Worm (Caenorhabditis elegans) whole organism, early embryonic: ENCODE data around the gene grl-19.

Source experiments
- B0310.2 ChIP-seq: sonication (generic microtip); optimal IDR thresholded peaks from 2 replicates; lab custom pipeline; 2016; ENCODE audit warnings: mild to moderate bottlenecking, missing genetic modification characterization, missing compliant biosample characterization
- F13C5.2 ChIP-seq: sonication (generic microtip); optimal IDR thresholded peaks from 2 replicates; lab custom pipeline; 2017; ENCODE audit warnings: mild to moderate bottlenecking, missing genetic modification characterization, inconsistent platforms, missing compliant biosample characterization
- aly-1 ChIP-seq: sonication (generic microtip); optimal IDR thresholded peaks from 2 replicates; lab custom pipeline; 2016; ENCODE audit warnings: missing genetic modification characterization, missing compliant biosample characterization
- ama-1 ChIP-seq: fragments of 150-350 bp; optimal IDR thresholded peaks from 2 replicates; lab custom pipeline; 2014
- ceh-13 ChIP-seq: fragments of 200-800 bp; sonication (Bioruptor generic); optimal IDR thresholded peaks from 2 replicates; lab custom pipeline; 2018; ENCODE audit warnings: mild to moderate bottlenecking, missing genetic modification characterization, missing compliant biosample characterization
- ceh-36 ChIP-seq: sonication (generic microtip); optimal IDR thresholded peaks from 2 replicates; lab custom pipeline; 2016; ENCODE audit warnings: missing genetic modification characterization, inconsistent platforms, missing compliant biosample characterization
- ets-7 ChIP-seq: sonication (generic microtip); optimal IDR thresholded peaks from 2 replicates; lab custom pipeline; 2016; ENCODE audit warnings: missing genotype, missing genetic modification characterization, missing compliant biosample characterization
- flt-1 ChIP-seq: fragments of 200-800 bp; sonication (Bioruptor generic); IDR thresholded peaks from 2 replicates; pipeline ENCODE4 v1.3.6; 2022; ENCODE audit warnings: missing genetic modification characterization, missing compliant biosample characterization
- hmbx-1 ChIP-seq: sonication (generic microtip); optimal IDR thresholded peaks from 2 replicates; lab custom pipeline; 2016; ENCODE audit warnings: mild to moderate bottlenecking, missing genetic modification characterization, missing compliant biosample characterization
- hmg-4 ChIP-seq: fragments of 200-800 bp; sonication (Bioruptor generic); optimal IDR thresholded peaks from 2 replicates; lab custom pipeline; 2018; ENCODE audit warnings: mild to moderate bottlenecking, missing genetic modification characterization, missing compliant biosample characterization
- hnd-1 ChIP-seq: sonication (generic microtip); optimal IDR thresholded peaks from 2 replicates; lab custom pipeline; 2016; ENCODE audit warnings: missing genetic modification characterization, missing compliant biosample characterization
- pes-1 ChIP-seq: fragments of 200-800 bp; sonication (Bioruptor generic); IDR thresholded peaks from 2 replicates; pipeline ENCODE4 v1.3.6; 2022; ENCODE audit warnings: missing genetic modification reagents, missing genetic modification characterization, missing compliant biosample characterization
- scrt-1 ChIP-seq: fragments of 200-800 bp; sonication (Bioruptor generic); IDR thresholded peaks from 2 replicates; pipeline ENCODE4 v1.3.6; 2022; ENCODE audit warnings: missing genetic modification characterization, missing compliant biosample characterization
- sea-1 ChIP-seq: fragments of 200-800 bp; sonication (Bioruptor generic); conservative IDR thresholded peaks from 2 replicates; pipeline ENCODE4 v1.3.6; 2022; ENCODE audit warnings: missing genetic modification characterization, missing compliant biosample characterization
- tbx-11 ChIP-seq: fragments of 200-800 bp; sonication (Bioruptor generic); IDR thresholded peaks from 2 replicates; pipeline ENCODE4 v1.3.6; 2022; ENCODE audit warnings: missing genetic modification characterization, missing compliant biosample characterization
- tbx-37 ChIP-seq: fragments of 200-800 bp; sonication (Bioruptor generic); conservative IDR thresholded peaks from 2 replicates; pipeline ENCODE4 v1.3.6; 2022; ENCODE audit warnings: missing genetic modification reagents, missing genetic modification characterization, missing compliant biosample characterization
- tra-4 ChIP-seq: sonication (generic microtip); optimal IDR thresholded peaks from 2 replicates; lab custom pipeline; 2017; ENCODE audit warnings: missing genetic modification characterization, missing compliant biosample characterization

grl-19 gene

ce11 chrIV:259142-259541 lies 6.8 kb upstream of the grl-19 start, which contains the start of gene dpy-9:
TSS of gene dpy-9 (minus strand) at chrIV:259204.
- no peak for TF ChIP-seq pes-1
- no peak for TF ChIP-seq sea-1 (GFP tag; lab: Robert Waterston, UW)
- no peak for TF ChIP-seq tbx-37
- TF ChIP-seq hmg-4: no peak
- no peak for TF ChIP-seq B0310.2 (tag; lab: Kevin White, UChicago)
- no peak for TF ChIP-seq ama-1 (lab: Kevin White, UChicago)
- TF ChIP-seq flt-1 (GFP tag; lab: Robert Waterston, UW): no peak
- TF ChIP-seq hnd-1 (tag; lab: Kevin White, UChicago): no peak

- TF ChIP-seq hmbx-1 (no peak), pes-1 (no peak), ama-1 (lab: Kevin White, UChicago) (no peak), ets-7 (tag; lab: Kevin White, UChicago) (no peak), tbx-11 (GFP tag; lab: Robert Waterston, UW) (no peak), aly-1 (tag; lab: Kevin White, UChicago) (no peak), ceh-36 (tag; lab: Kevin White, UChicago) (no peak), ceh-13 (no peak), flt-1 (GFP tag; lab: Robert Waterston, UW) (no peak), tra-4 (tag; lab: Kevin White, UChicago) (no peak), sea-1 (GFP tag; lab: Robert Waterston, UW) (no peak), F13C5.2 (tag; lab: Kevin White, UChicago) (no peak), hnd-1 (tag; lab: Kevin White, UChicago) (no peak)
These were observed 6.0 kb upstream of the grl-19 start for ce11 chrIV:258362-258761.

DNA sequence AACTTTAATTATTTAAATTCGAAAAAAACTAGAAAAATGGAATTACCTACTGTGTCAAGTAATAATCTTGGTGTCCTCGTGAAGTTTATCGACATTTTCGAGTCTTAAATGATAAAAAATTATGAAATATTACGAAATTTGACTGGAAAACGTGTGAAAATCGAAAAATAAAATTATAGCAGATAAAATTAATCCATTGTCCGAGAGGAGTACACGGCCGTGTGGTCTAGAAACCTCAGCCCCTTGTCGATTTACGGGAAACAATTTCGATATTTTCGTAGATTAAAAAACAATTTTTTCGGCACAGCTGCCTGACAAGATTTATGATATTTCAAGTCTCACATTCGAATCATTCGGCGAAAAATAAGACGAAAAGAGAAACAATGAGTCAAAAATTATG lies 4.7 kb upstream of the grl-19 start, which contains the start of gene R02D3.8:
Gene R02D3.8 (minus strand): TSS at position 109 of the 400 bp plus-strand sequence.
- TF ChIP-seq ceh-13 (no peak), flt-1 (GFP tag; lab: Robert Waterston, UW) (no peak)

ce11 chrIV:255379-255857 lies 3.1 kb upstream of the grl-19 start, which contains the start of gene rcat-1:
TSS of gene rcat-1 (minus strand) at chrIV:255429.
- TF ChIP-seq ets-7 (tag; lab: Kevin White, UChicago): no peak
- no peak for TF ChIP-seq ceh-36 (tag; lab: Kevin White, UChicago)
- TF ChIP-seq tra-4 (tag; lab: Kevin White, UChicago): no peak
- no peak for TF ChIP-seq aly-1 (tag; lab: Kevin White, UChicago)
- TF ChIP-seq tbx-37: no peak
- TF ChIP-seq scrt-1 (GFP tag; lab: Robert Waterston, UW): no peak
- no peak for TF ChIP-seq tbx-11 (GFP tag; lab: Robert Waterston, UW)
- peak; percentile 71 for TF ChIP-seq F13C5.2 (tag; lab: Kevin White, UChicago)
- no peak for TF ChIP-seq ama-1 (lab: Kevin White, UChicago)
- TF ChIP-seq ceh-13: no peak
- no peak for TF ChIP-seq flt-1 (GFP tag; lab: Robert Waterston, UW)
- 0 out of 2 replicates have a peak, but pooled peaks have one; percentile 14 for TF ChIP-seq pes-1
- no peak for TF ChIP-seq sea-1 (GFP tag; lab: Robert Waterston, UW)
- no peak for TF ChIP-seq hmbx-1
- no peak for TF ChIP-seq B0310.2 (tag; lab: Kevin White, UChicago)
- TF ChIP-seq hmg-4: no peak

ce11 chrIV:247494-247893 lies 4.9 kb downstream of the grl-19 start:
- no peak for TF ChIP-seq ceh-36 (tag; lab: Kevin White, UChicago)
- TF ChIP-seq pes-1: no peak
- no peak for TF ChIP-seq ama-1 (lab: Kevin White, UChicago)
- no peak for TF ChIP-seq hnd-1 (tag; lab: Kevin White, UChicago)
- no peak for TF ChIP-seq B0310.2 (tag; lab: Kevin White, UChicago)
- no peak for TF ChIP-seq F13C5.2 (tag; lab: Kevin White, UChicago)

- TF ChIP-seq tbx-37 (no peak), ets-7 (tag; lab: Kevin White, UChicago) (no peak), hnd-1 (tag; lab: Kevin White, UChicago) (no peak), B0310.2 (tag; lab: Kevin White, UChicago) (no peak)
These were observed 7.5 kb downstream of the grl-19 start, which contains the start of gene aass-1 for ce11 chrIV:244843-245242. TSS of gene aass-1 (plus strand) at chrIV:245143.

ce11 chrIV:244278-244677 lies 8.1 kb downstream of the grl-19 start:
- TF ChIP-seq ets-7 (tag; lab: Kevin White, UChicago): no peak
- TF ChIP-seq tbx-11 (GFP tag; lab: Robert Waterston, UW): no peak
- TF ChIP-seq hmg-4: no peak
- TF ChIP-seq ama-1 (lab: Kevin White, UChicago): no peak
- no peak for TF ChIP-seq B0310.2 (tag; lab: Kevin White, UChicago)
- TF ChIP-seq aly-1 (tag; lab: Kevin White, UChicago): no peak
- TF ChIP-seq pes-1: no peak
- no peak for TF ChIP-seq F13C5.2 (tag; lab: Kevin White, UChicago)
- no peak for TF ChIP-seq ceh-13
- no peak for TF ChIP-seq hnd-1 (tag; lab: Kevin White, UChicago)
- TF ChIP-seq tra-4 (tag; lab: Kevin White, UChicago): no peak
- no peak for TF ChIP-seq sea-1 (GFP tag; lab: Robert Waterston, UW)

- TF ChIP-seq tra-4 (tag; lab: Kevin White, UChicago) (no peak), F13C5.2 (tag; lab: Kevin White, UChicago) (peak; percentile 16)
These were observed 12.0 kb downstream of the grl-19 start, which contains the start of the genes fnta-1 and cogc-8 for ce11 chrIV:240257-240754. TSS of gene fnta-1 (minus strand) at chrIV:240307. TSS of gene cogc-8 (plus strand) at chrIV:240451.
